Fruit fly (Drosophila melanogaster) whole organism, embryonic: Measurements from ENCODE around the gene Mst89B.
A peak's percentile ranks its signal among the peaks of the same experiment; 100 is the strongest.

ENCODE experiments used
- Adf1 ChIP-seq: fragments of 200-800 bp; sonication (Bioruptor generic); IDR thresholded peaks from 2 replicates; pipeline ENCODE4 v1.3.6; 2022; ENCODE audit warnings: missing biosample characterization, missing genetic modification characterization
- C15 ChIP-seq: fragments of 200-800 bp; sonication (Bioruptor generic); IDR thresholded peaks from 3 replicates; pipeline ENCODE4 v1.3.6; 2022; ENCODE audit warnings: missing biosample characterization, missing genetic modification characterization
- CG10267 ChIP-seq: fragments of 200-800 bp; sonication (Bioruptor generic); optimal IDR thresholded peaks from 2 replicates; lab custom pipeline; 2018; ENCODE audit warnings: missing biosample characterization, mild to moderate bottlenecking, missing genetic modification characterization, moderate library complexity
- CG10543 ChIP-seq: fragments of 200-800 bp; sonication (Bioruptor generic); optimal IDR thresholded peaks from 3 replicates; lab custom pipeline; 2017; ENCODE audit warnings: missing biosample characterization, mild to moderate bottlenecking, missing genetic modification characterization, moderate library complexity
- CG10654 ChIP-seq: fragments of 200-800 bp; sonication (Bioruptor generic); optimal IDR thresholded peaks from 2 replicates; lab custom pipeline; 2016; ENCODE audit warnings: missing biosample characterization, missing genetic modification characterization
- CG11085 ChIP-seq: fragments of 200-800 bp; sonication (Bioruptor generic); IDR thresholded peaks from 2 replicates; pipeline ENCODE4 v1.3.6; 2022; ENCODE audit warnings: missing biosample characterization, missing genetic modification characterization
- CG11456 ChIP-seq: fragments of 200-800 bp; sonication (Bioruptor generic); IDR thresholded peaks from 3 replicates; pipeline ENCODE4 v1.3.6; 2022; ENCODE audit warnings: missing biosample characterization, missing genetic modification characterization
- CG11504 ChIP-seq: fragments of 200-800 bp; sonication (Bioruptor generic); optimal IDR thresholded peaks from 3 replicates; lab custom pipeline; 2019; ENCODE audit warnings: missing biosample characterization, mild to moderate bottlenecking, missing genetic modification characterization, moderate library complexity
- CG12236 ChIP-seq: fragments of 200-800 bp; sonication (Bioruptor generic); optimal IDR thresholded peaks from 2 replicates; lab custom pipeline; 2016; ENCODE audit warnings: missing biosample characterization, missing genetic modification characterization
- CG12299 ChIP-seq: fragments of 200-800 bp; sonication (Bioruptor generic); optimal IDR thresholded peaks from 2 replicates; lab custom pipeline; 2018; ENCODE audit warnings: missing biosample characterization, mild to moderate bottlenecking, missing genetic modification characterization
- CG12942 ChIP-seq: fragments of 200-800 bp; sonication (Bioruptor generic); optimal IDR thresholded peaks from 3 replicates; lab custom pipeline; 2016; ENCODE audit warnings: missing biosample characterization, missing genetic modification characterization
- CG14441 ChIP-seq: fragments of 200-800 bp; sonication (Bioruptor generic); IDR thresholded peaks from 2 replicates; pipeline ENCODE4 v1.3.6; 2022; ENCODE audit warnings: missing biosample characterization, missing genetic modification characterization
- CG14710 ChIP-seq: fragments of 200-800 bp; sonication (Bioruptor generic); optimal IDR thresholded peaks from 3 replicates; lab custom pipeline; 2019; ENCODE audit warnings: missing biosample characterization, mild to moderate bottlenecking, missing genetic modification characterization, moderate library complexity
- CG15514 ChIP-seq: fragments of 200-800 bp; sonication (Bioruptor generic); optimal IDR thresholded peaks from 3 replicates; lab custom pipeline; 2017; ENCODE audit warnings: missing biosample characterization, missing genetic modification characterization, mild to moderate bottlenecking, moderate library complexity, missing genetic modification reagents
- CG1603 ChIP-seq: fragments of 200-800 bp; sonication (Bioruptor generic); optimal IDR thresholded peaks from 2 replicates; lab custom pipeline; 2019; ENCODE audit warnings: missing biosample characterization, mild to moderate bottlenecking, missing genetic modification characterization, moderate library complexity
- CG17361 ChIP-seq: fragments of 200-800 bp; sonication (Bioruptor generic); IDR thresholded peaks from 3 replicates; pipeline ENCODE4 v1.3.6; 2022; ENCODE audit warnings: missing biosample characterization, missing genetic modification characterization
- CG17912 ChIP-seq: fragments of 200-800 bp; sonication (Bioruptor generic); optimal IDR thresholded peaks from 2 replicates; lab custom pipeline; 2018; ENCODE audit warnings: missing biosample characterization, mild to moderate bottlenecking, missing genetic modification characterization
- CG18599 ChIP-seq: fragments of 200-800 bp; sonication (Bioruptor generic); optimal IDR thresholded peaks from 3 replicates; lab custom pipeline; 2017; ENCODE audit warnings: missing biosample characterization, missing genetic modification characterization, mild to moderate bottlenecking, moderate library complexity, missing genetic modification reagents
- CG32772 ChIP-seq: fragments of 200-800 bp; sonication (Bioruptor generic); IDR thresholded peaks from 2 replicates; pipeline ENCODE4 v1.3.6; 2022; ENCODE audit warnings: missing biosample characterization, missing genetic modification characterization
- CG4282 ChIP-seq: fragments of 200-800 bp; sonication (Bioruptor generic); optimal IDR thresholded peaks from 2 replicates; lab custom pipeline; 2016; ENCODE audit warnings: missing biosample characterization, missing genetic modification characterization
- CG4820 ChIP-seq: fragments of 200-800 bp; sonication (Bioruptor generic); optimal IDR thresholded peaks from 3 replicates; lab custom pipeline; 2016; ENCODE audit warnings: missing biosample characterization, missing genetic modification characterization
- CG6689 ChIP-seq: fragments of 200-800 bp; sonication (Bioruptor generic); IDR thresholded peaks from 2 replicates; pipeline ENCODE4 v1.3.6; 2022; ENCODE audit warnings: missing biosample characterization, missing genetic modification characterization
- CG6791 ChIP-seq: fragments of 200-800 bp; sonication (Bioruptor generic); IDR thresholded peaks from 3 replicates; pipeline ENCODE4 v1.3.6; 2022; ENCODE audit warnings: missing biosample characterization, missing genetic modification characterization; ENCODE audit not compliant: partially characterized antibody
- D19B ChIP-seq: fragments of 200-800 bp; sonication (Bioruptor generic); optimal IDR thresholded peaks from 2 replicates; lab custom pipeline; 2017; ENCODE audit warnings: missing biosample characterization, mild to moderate bottlenecking, missing genetic modification characterization
- E2f2 ChIP-seq: fragments of 200-800 bp; sonication (Bioruptor generic); IDR thresholded peaks from 2 replicates; pipeline ENCODE4 v1.3.6; 2022; ENCODE audit warnings: missing biosample characterization, missing genetic modification characterization
- GATAe ChIP-seq: fragments of 200-800 bp; sonication (Bioruptor generic); conservative IDR thresholded peaks from 2 replicates; pipeline ENCODE4 v1.3.6; 2022; ENCODE audit warnings: missing biosample characterization, missing genetic modification characterization
- HLH3B ChIP-seq: fragments of 200-800 bp; sonication (Bioruptor generic); IDR thresholded peaks from 2 replicates; pipeline ENCODE4 v1.3.6; 2022; ENCODE audit warnings: missing biosample characterization, missing genetic modification characterization
- Hand ChIP-seq: fragments of 200-800 bp; sonication (Bioruptor generic); optimal IDR thresholded peaks from 2 replicates; lab custom pipeline; 2017; ENCODE audit warnings: mild to moderate bottlenecking, missing biosample characterization, missing genetic modification reagents, missing genetic modification characterization
- Kr ChIP-seq: fragments of 200-800 bp; sonication (Bioruptor generic); optimal IDR thresholded peaks from 2 replicates; lab custom pipeline; 2017; ENCODE audit warnings: missing biosample characterization, mild to moderate bottlenecking, missing genetic modification characterization
- Lpt ChIP-seq: fragments of >200 bp; optimal IDR thresholded peaks from 2 replicates; lab custom pipeline; 2018; ENCODE audit warnings: missing biosample characterization, missing genetic modification characterization
- NC2β ChIP-seq: fragments of 200-800 bp; sonication (Bioruptor generic); optimal IDR thresholded peaks from 2 replicates; lab custom pipeline; 2016; ENCODE audit warnings: missing biosample characterization, missing genetic modification characterization
- Nf-YB ChIP-seq: fragments of 200-800 bp; sonication (Bioruptor generic); optimal IDR thresholded peaks from 3 replicates; lab custom pipeline; 2019; ENCODE audit warnings: missing biosample characterization, mild to moderate bottlenecking, missing genetic modification characterization, moderate library complexity
- btn ChIP-seq: fragments of 200-800 bp; sonication (Bioruptor generic); optimal IDR thresholded peaks from 2 replicates; lab custom pipeline; 2016; ENCODE audit warnings: missing biosample characterization, missing genetic modification characterization
- cad ChIP-seq: fragments of >200 bp; optimal IDR thresholded peaks from 2 replicates; lab custom pipeline; 2017; ENCODE audit warnings: missing biosample characterization, missing genetic modification characterization
- danr ChIP-seq: fragments of 200-800 bp; sonication (Bioruptor generic); IDR thresholded peaks from 2 replicates; pipeline ENCODE4 v1.3.6; 2022; ENCODE audit warnings: missing biosample characterization, missing genetic modification characterization
- dysf ChIP-seq: fragments of 200-800 bp; sonication (Bioruptor generic); IDR thresholded peaks from 3 replicates; pipeline ENCODE4 v1.3.6; 2022; ENCODE audit warnings: missing biosample characterization, missing genetic modification characterization
- esg ChIP-seq: fragments of 200-800 bp; sonication (Bioruptor generic); conservative IDR thresholded peaks from 2 replicates; pipeline ENCODE4 v1.3.6; 2022; ENCODE audit warnings: missing biosample characterization, missing genetic modification characterization
- gcm2 ChIP-seq: fragments of 200-800 bp; sonication (Bioruptor generic); optimal IDR thresholded peaks from 2 replicates; lab custom pipeline; 2016; ENCODE audit warnings: missing biosample characterization, missing genetic modification characterization
- hbn ChIP-seq: fragments of 200-800 bp; sonication (Bioruptor generic); IDR thresholded peaks from 2 replicates; pipeline ENCODE4 v1.3.6; 2022; ENCODE audit warnings: missing biosample characterization, missing genetic modification characterization; ENCODE audit not compliant: partially characterized antibody
- her ChIP-seq: fragments of 200-800 bp; sonication (Bioruptor generic); optimal IDR thresholded peaks from 2 replicates; lab custom pipeline; 2016; ENCODE audit warnings: missing biosample characterization, missing genetic modification characterization
- hkb ChIP-seq, 2 experiments: fragments of 200-800 bp in 1 of 2; fragments of >200 bp in 1 of 2; sonication (Bioruptor generic) in 1 of 2; IDR thresholded peaks in 1 of 2; optimal IDR thresholded peaks in 1 of 2; 2 replicates each; pipeline versions ENCODE4 v1.3.6 to Lab custom; 2017 to 2022; ENCODE audit warnings: missing biosample characterization in 1 of 2, missing genetic modification characterization in 1 of 2
- kah ChIP-seq: fragments of 200-800 bp; sonication (Bioruptor generic); optimal IDR thresholded peaks from 2 replicates; lab custom pipeline; 2018; ENCODE audit warnings: missing biosample characterization, mild to moderate bottlenecking, missing genetic modification characterization
- lilli ChIP-seq: fragments of 200-800 bp; sonication (Bioruptor generic); optimal IDR thresholded peaks from 3 replicates; lab custom pipeline; 2016; ENCODE audit warnings: missing biosample characterization, missing genetic modification characterization
- lov ChIP-seq, 2 experiments: fragments of 200-800 bp in 1 of 2; fragments of >200 bp in 1 of 2; sonication (Bioruptor generic) in 1 of 2; IDR thresholded peaks in 1 of 2; optimal IDR thresholded peaks in 1 of 2; 2 replicates in 1 of 2; 3 replicates in 1 of 2; pipeline versions ENCODE4 v1.3.6 to Lab custom; 2017 to 2022; ENCODE audit warnings: missing biosample characterization in 1 of 2, missing genetic modification characterization in 1 of 2
- mirr ChIP-seq: fragments of 200-800 bp; sonication (Bioruptor generic); optimal IDR thresholded peaks from 3 replicates; lab custom pipeline; 2018; ENCODE audit warnings: missing biosample characterization, mild to moderate bottlenecking, missing genetic modification characterization
- onecut ChIP-seq: fragments of 200-800 bp; sonication (Bioruptor generic); IDR thresholded peaks from 2 replicates; pipeline ENCODE4 v1.3.6; 2022; ENCODE audit warnings: missing biosample characterization, missing genetic modification characterization
- pzg ChIP-seq: fragments of 200-800 bp; sonication (Bioruptor generic); optimal IDR thresholded peaks from 3 replicates; lab custom pipeline; 2018; ENCODE audit warnings: missing biosample characterization, mild to moderate bottlenecking, missing genetic modification characterization, moderate library complexity
- repo ChIP-seq: fragments of 200-800 bp; sonication (Bioruptor generic); optimal IDR thresholded peaks from 2 replicates; lab custom pipeline; 2016; ENCODE audit warnings: missing biosample characterization, missing genetic modification characterization
- shn ChIP-seq: fragments of 200-800 bp; sonication (Bioruptor generic); optimal IDR thresholded peaks from 3 replicates; lab custom pipeline; 2016; ENCODE audit warnings: missing biosample characterization, missing genetic modification characterization
- so ChIP-seq: fragments of 200-800 bp; sonication (Bioruptor generic); IDR thresholded peaks from 3 replicates; pipeline ENCODE4 v1.3.6; 2022; ENCODE audit warnings: missing biosample characterization, missing genetic modification characterization
- stwl ChIP-seq: fragments of 200-800 bp; sonication (Bioruptor generic); optimal IDR thresholded peaks from 3 replicates; lab custom pipeline; 2018; ENCODE audit warnings: missing biosample characterization, mild to moderate bottlenecking, missing genetic modification characterization, moderate library complexity
- vfl ChIP-seq: fragments of 200-800 bp; sonication (Bioruptor generic); optimal IDR thresholded peaks from 2 replicates; lab custom pipeline; 2016; ENCODE audit warnings: missing biosample characterization, missing genetic modification characterization

Mst89B gene

dm6 chr3R:16225760-16226159 lies 41.1 kb upstream of the Mst89B start (continued):
- TF ChIP-seq her (peak; percentile 30), CG11085 (GFP tag; lab: Robert Waterston, UW) (no peak), NC2β (GFP tag; lab: Kevin White, UChicago) (no peak), CG12942 (no peak), stwl (tag; lab: Kevin White, UChicago) (no peak), Hand (GFP tag; lab: Kevin White, UChicago) (peak; percentile 13), D19B (no peak), repo (GFP tag; lab: Kevin White, UChicago) (peak; percentile 7), CG4820 (GFP tag; lab: Kevin White, UChicago) (no peak), CG11456 (GFP tag; lab: Robert Waterston, UW) (no peak), CG14710 (no peak), CG12236 (GFP tag; lab: Kevin White, UChicago) (no peak), CG10654 (GFP tag; lab: Kevin White, UChicago) (no peak), shn (GFP tag; lab: Kevin White, UChicago) (no peak), cad (GFP tag; lab: Kevin White, UChicago) (no peak), CG18599 (GFP tag; lab: Kevin White, UChicago) (peak; percentile 57), pzg (GFP tag; lab: Kevin White, UChicago) (peak; percentile 32), esg (GFP tag; lab: Robert Waterston, UW) (no peak), dysf (GFP tag; lab: Robert Waterston, UW) (no peak), E2f2 (no peak), vfl (GFP tag; lab: Kevin White, UChicago) (no peak), lov (optimal IDR thresholded peaks at IDR 0.05; lab: Kevin White, UChicago) (no peak), lov (GFP tag; IDR thresholded peaks at IDR 0.05; lab: Robert Waterston, UW) (no peak), so (GFP tag; lab: Robert Waterston, UW) (no peak), CG10543 (peak; percentile 78), hkb (optimal IDR thresholded peaks at IDR 0.05; lab: Kevin White, UChicago) (no peak), hkb (GFP tag; IDR thresholded peaks at IDR 0.05; lab: Robert Waterston, UW) (no peak), mirr (GFP tag; lab: Kevin White, UChicago) (peak; percentile 2), CG11504 (peak; percentile 43), Nf-YB (GFP tag; lab: Kevin White, UChicago) (no peak), danr (GFP tag; lab: Robert Waterston, UW) (no peak), CG15514 (peak; percentile 60), Kr (GFP tag; lab: Kevin White, UChicago) (no peak), CG32772 (GFP tag; lab: Robert Waterston, UW) (no peak), CG14441 (GFP tag; lab: Robert Waterston, UW) (no peak), onecut (GFP tag; lab: Robert Waterston, UW) (no peak), Adf1 (no peak), CG12299 (tag; lab: Kevin White, UChicago) (no peak), hbn (no peak), C15 (no peak), CG17361 (GFP tag; lab: Robert Waterston, UW) (no peak), CG17912 (GFP tag; lab: Kevin White, UChicago) (no peak), kah (GFP tag; lab: Kevin White, UChicago) (no peak), CG1603 (tag; lab: Kevin White, UChicago) (no peak), btn (GFP tag; lab: Kevin White, UChicago) (no peak), gcm2 (GFP tag; lab: Kevin White, UChicago) (no peak), CG10267 (no peak), CG6689 (GFP tag; lab: Robert Waterston, UW) (no peak), Lpt (GFP tag; lab: Kevin White, UChicago) (no peak), CG4282 (GFP tag; lab: Kevin White, UChicago) (no peak), GATAe (GFP tag; lab: Robert Waterston, UW) (no peak), CG6791 (GFP tag; lab: Robert Waterston, UW) (no peak), lilli (no peak), HLH3B (no peak)
